Fruit fly (Drosophila melanogaster): ENCODE results near the gene Pgam5.

Gene Pgam5

dm6 chrX:1825912-1826862 lies 47.2 kb downstream of the Pgam5 start (continued):
- TF ChIP-seq Hr39 (GFP tag; optimal IDR thresholded peaks at IDR 0.05) (peak; percentile 62), acj6 (GFP tag; optimal IDR thresholded peaks at IDR 0.05) (peak; percentile 62), CG16779 (tag; optimal IDR thresholded peaks at IDR 0.05) (peak; percentile 29), Lpt (GFP tag; optimal IDR thresholded peaks at IDR 0.05) (no peak), Smox (GFP tag; optimal IDR thresholded peaks at IDR 0.05) (peak; percentile 60), Blimp-1 (GFP tag; optimal IDR thresholded peaks at IDR 0.05) (no peak), CG10669 (GFP tag; optimal IDR thresholded peaks at IDR 0.05) (peak; percentile 75), Ets21C (GFP tag; optimal IDR thresholded peaks at IDR 0.05) (peak; percentile 33), Hr4 (GFP tag; optimal IDR thresholded peaks at IDR 0.05) (peak; percentile 50), CG7368 (GFP tag; optimal IDR thresholded peaks at IDR 0.05) (peak; percentile 52), Ets96B (tag; optimal IDR thresholded peaks at IDR 0.05) (peak; percentile 60), vri (GFP tag; optimal IDR thresholded peaks at IDR 0.05) (no peak), CG11294 (GFP tag; IDR thresholded peaks at IDR 0.05) (no peak; the same call in 1 of the 2 replicates), CG6276 (GFP tag; optimal IDR thresholded peaks at IDR 0.05) (peak; percentile 33), CG8119 (GFP tag; IDR thresholded peaks at IDR 0.05) (peak; percentile 52), CG10631 (GFP tag; optimal IDR thresholded peaks at IDR 0.05) (peak; percentile 63), fd85E (GFP tag; optimal IDR thresholded peaks at IDR 0.05) (no peak), CG1621 (tag; optimal IDR thresholded peaks at IDR 0.05) (peak; percentile 49), dsx (GFP tag; optimal IDR thresholded peaks at IDR 0.05; ENCODE audit: poor library complexity, severe bottlenecking) (peak; percentile 9), CG3032 (tag; optimal IDR thresholded peaks at IDR 0.05) (peak; percentile 66), CG6163 (GFP tag; IDR thresholded peaks at IDR 0.05) (peak; percentile 37; the same call in 1 of the 3 replicates), esn (GFP tag; optimal IDR thresholded peaks at IDR 0.05) (peak; percentile 74), OdsH (GFP tag; optimal IDR thresholded peaks at IDR 0.05) (peak; percentile 53), CG6808 (GFP tag; optimal IDR thresholded peaks at IDR 0.05) (peak; percentile 54), lz (GFP tag; optimal IDR thresholded peaks at IDR 0.05) (peak; percentile 60), CG9139 (GFP tag; optimal IDR thresholded peaks at IDR 0.05) (peak; percentile 23), Gug (GFP tag; IDR thresholded peaks at IDR 0.05) (no peak), Sox15 (GFP tag; optimal IDR thresholded peaks at IDR 0.05) (peak; percentile 65), CG4318 (GFP tag; optimal IDR thresholded peaks at IDR 0.05) (peak; percentile 22)

- TF ChIP-seq CG1621 (tag; optimal IDR thresholded peaks at IDR 0.05) (peak; percentile 51), Hr4 (GFP tag; optimal IDR thresholded peaks at IDR 0.05) (peak; percentile 51), Gug (GFP tag; IDR thresholded peaks at IDR 0.05) (peak; percentile 60), salr (GFP tag; optimal IDR thresholded peaks at IDR 0.05) (peak in 1 of 2 experiments; percentile 42), fd85E (GFP tag; optimal IDR thresholded peaks at IDR 0.05) (peak; percentile 58), fkh (GFP tag; optimal IDR thresholded peaks at IDR 0.05) (no peak), CG10669 (GFP tag; optimal IDR thresholded peaks at IDR 0.05) (peak; percentile 67), CG6792 (GFP tag; optimal IDR thresholded peaks at IDR 0.05) (peak; percentile 81), CG9139 (GFP tag; optimal IDR thresholded peaks at IDR 0.05) (peak; percentile 53), eg (GFP tag; IDR thresholded peaks at IDR 0.05) (peak; percentile 47; the same call in 2 of the 3 replicates), Smox (GFP tag; optimal IDR thresholded peaks at IDR 0.05) (peak; percentile 73), Ets96B (tag; optimal IDR thresholded peaks at IDR 0.05) (peak; percentile 65), CG8319 (GFP tag; optimal IDR thresholded peaks at IDR 0.05) (peak; percentile 64), Hr38 (GFP tag; optimal IDR thresholded peaks at IDR 0.05) (no peak), CG8119 (GFP tag; IDR thresholded peaks at IDR 0.05) (peak; percentile 62; the same call in 2 of the 3 replicates), esn (GFP tag; optimal IDR thresholded peaks at IDR 0.05) (peak; percentile 82), CG8632 (GFP tag; optimal IDR thresholded peaks at IDR 0.05) (peak; percentile 67), dsx (GFP tag; optimal IDR thresholded peaks at IDR 0.05; ENCODE audit: poor library complexity, severe bottlenecking) (peak; percentile 57), CG10631 (GFP tag; optimal IDR thresholded peaks at IDR 0.05) (peak; percentile 60), OdsH (GFP tag; optimal IDR thresholded peaks at IDR 0.05) (peak; percentile 74), Sox102F (GFP tag; optimal IDR thresholded peaks at IDR 0.05) (peak; percentile 69), vri (GFP tag; optimal IDR thresholded peaks at IDR 0.05) (peak; percentile 74), cyc (GFP tag; optimal IDR thresholded peaks at IDR 0.05) (peak; percentile 84), CG6163 (GFP tag; IDR thresholded peaks at IDR 0.05) (peak; percentile 66), Lpt (GFP tag; optimal IDR thresholded peaks at IDR 0.05) (peak; percentile 50), CG6808 (GFP tag; optimal IDR thresholded peaks at IDR 0.05) (peak; percentile 71), Eip93F (GFP tag; optimal IDR thresholded peaks at IDR 0.05) (no peak), CG11902 (GFP tag; optimal IDR thresholded peaks at IDR 0.05) (peak; percentile 55), Eip75B (GFP tag; optimal IDR thresholded peaks at IDR 0.05) (peak; percentile 76), CG15336 (GFP tag; IDR thresholded peaks at IDR 0.05) (peak; percentile 64), CG11762 (GFP tag; optimal IDR thresholded peaks at IDR 0.05; ENCODE audit: insufficient read depth) (peak; percentile 38), Blimp-1 (GFP tag; optimal IDR thresholded peaks at IDR 0.05) (peak; percentile 43), dac (GFP tag; optimal IDR thresholded peaks at IDR 0.05) (no peak), CG32006 (GFP tag; optimal IDR thresholded peaks at IDR 0.05) (peak; percentile 71)
Measured at dm6 chrX:1824610-1824948, 48.8 kb downstream of the Pgam5 start.

Data from whole organism, prepupa.